Worm (Caenorhabditis elegans) whole organism, late embryonic: ENCODE measurements around the gene unc-132.

Experiments
- ahr-1 ChIP-seq: sonication (generic microtip); optimal IDR thresholded peaks from 2 replicates; lab custom pipeline; 2016; ENCODE audit warnings: missing genetic modification characterization, missing compliant biosample characterization
- ceh-14 ChIP-seq: sonication (generic microtip); optimal IDR thresholded peaks from 2 replicates; lab custom pipeline; 2016; ENCODE audit warnings: missing genotype, missing genetic modification characterization, missing compliant biosample characterization
- ceh-18 ChIP-seq: sonication (generic microtip); optimal IDR thresholded peaks from 2 replicates; lab custom pipeline; 2016; ENCODE audit warnings: missing genetic modification characterization, missing compliant biosample characterization
- ceh-24 ChIP-seq: sonication (generic microtip); optimal IDR thresholded peaks from 2 replicates; lab custom pipeline; 2016; ENCODE audit warnings: mild to moderate bottlenecking, missing genetic modification characterization, missing compliant biosample characterization
- ceh-31 ChIP-seq: sonication (generic microtip); optimal IDR thresholded peaks from 2 replicates; lab custom pipeline; 2016; ENCODE audit warnings: missing genetic modification characterization, missing compliant biosample characterization
- ceh-34 ChIP-seq: sonication (generic microtip); optimal IDR thresholded peaks from 2 replicates; lab custom pipeline; 2016; ENCODE audit warnings: mild to moderate bottlenecking, missing genetic modification characterization, missing compliant biosample characterization
- che-1 ChIP-seq: sonication (generic microtip); optimal IDR thresholded peaks from 2 replicates; lab custom pipeline; 2016; ENCODE audit warnings: mild to moderate bottlenecking, missing genetic modification characterization, missing compliant biosample characterization
- elt-2 ChIP-seq: sonication (generic microtip); optimal IDR thresholded peaks from 2 replicates; lab custom pipeline; 2016; ENCODE audit warnings: missing genetic modification reagents, missing genetic modification characterization, missing compliant biosample characterization
- fax-1 ChIP-seq: sonication (generic microtip); optimal IDR thresholded peaks from 2 replicates; lab custom pipeline; 2016; ENCODE audit warnings: missing genotype, missing genetic modification characterization, missing compliant biosample characterization
- fkh-6 ChIP-seq: sonication (generic microtip); optimal IDR thresholded peaks from 2 replicates; lab custom pipeline; 2016; ENCODE audit warnings: missing genetic modification characterization, missing compliant biosample characterization
- hlh-15 ChIP-seq: sonication (generic microtip); optimal IDR thresholded peaks from 2 replicates; lab custom pipeline; 2016; ENCODE audit warnings: missing genetic modification characterization, missing compliant biosample characterization
- hlh-30 ChIP-seq: sonication (generic microtip); optimal IDR thresholded peaks from 2 replicates; lab custom pipeline; 2017; ENCODE audit warnings: antibody characterized with exemption, missing genetic modification characterization, missing compliant biosample characterization; ENCODE audit not compliant: insufficient read depth
- lin-11 ChIP-seq: fragments of 200-800 bp; sonication (Bioruptor generic); optimal IDR thresholded peaks from 2 replicates; lab custom pipeline; 2018; ENCODE audit warnings: mild to moderate bottlenecking, missing genetic modification characterization, missing compliant biosample characterization
- madf-2 ChIP-seq: sonication (generic microtip); optimal IDR thresholded peaks from 2 replicates; lab custom pipeline; 2017; ENCODE audit warnings: missing genetic modification characterization, missing compliant biosample characterization
- nfya-1 ChIP-seq: sonication (generic microtip); optimal IDR thresholded peaks from 2 replicates; lab custom pipeline; 2017; ENCODE audit warnings: missing genetic modification characterization, mild to moderate bottlenecking, missing compliant biosample characterization, antibody characterized with exemption, moderate library complexity
- nhr-11 ChIP-seq: fragments of 150-350 bp; optimal IDR thresholded peaks from 2 replicates; lab custom pipeline; 2014; ENCODE audit warnings: missing biosample characterization, missing genetic modification characterization
- nhr-232 ChIP-seq: sonication (generic microtip); optimal IDR thresholded peaks from 2 replicates; lab custom pipeline; 2016; ENCODE audit warnings: missing genetic modification characterization, missing compliant biosample characterization
- npax-4 ChIP-seq: sonication (generic microtip); optimal IDR thresholded peaks from 2 replicates; lab custom pipeline; 2016; ENCODE audit warnings: missing genetic modification characterization, missing compliant biosample characterization
- odd-2 ChIP-seq: sonication (generic microtip); optimal IDR thresholded peaks from 2 replicates; lab custom pipeline; 2017; ENCODE audit warnings: antibody characterized with exemption, mild to moderate bottlenecking, missing genetic modification characterization, missing compliant biosample characterization
- pag-3 ChIP-seq: sonication (generic microtip); optimal IDR thresholded peaks from 2 replicates; lab custom pipeline; 2016; ENCODE audit warnings: missing compliant biosample characterization, missing genetic modification characterization, borderline replicate concordance
- pat-9 ChIP-seq: fragments of 200-800 bp; sonication (Bioruptor generic); optimal IDR thresholded peaks from 2 replicates; lab custom pipeline; 2018; ENCODE audit warnings: mild to moderate bottlenecking, missing genetic modification characterization, moderate library complexity, missing compliant biosample characterization
- pqm-1 ChIP-seq: sonication (generic microtip); optimal IDR thresholded peaks from 2 replicates; lab custom pipeline; 2016; ENCODE audit warnings: missing genetic modification characterization, missing compliant biosample characterization
- pros-1 ChIP-seq: fragments of 150-350 bp; optimal IDR thresholded peaks from 2 replicates; lab custom pipeline; 2014; ENCODE audit warnings: missing biosample characterization, missing genetic modification reagents, missing genetic modification characterization
- ref-2 ChIP-seq: sonication (generic microtip); optimal IDR thresholded peaks from 2 replicates; lab custom pipeline; 2016; ENCODE audit warnings: missing genetic modification characterization, missing compliant biosample characterization
- rnt-1 ChIP-seq: sonication (generic microtip); optimal IDR thresholded peaks from 2 replicates; lab custom pipeline; 2016; ENCODE audit warnings: missing genetic modification characterization, missing compliant biosample characterization
- sox-2 ChIP-seq: fragments of 200-800 bp; sonication (Bioruptor generic); IDR thresholded peaks from 2 replicates; pipeline ENCODE4 v1.3.6; 2022; ENCODE audit warnings: missing genetic modification reagents, missing genetic modification characterization, missing compliant biosample characterization
- sox-4 ChIP-seq: sonication (generic microtip); optimal IDR thresholded peaks from 2 replicates; lab custom pipeline; 2017; ENCODE audit warnings: mild to moderate bottlenecking, missing genetic modification characterization, inconsistent platforms, missing compliant biosample characterization
- syd-9 ChIP-seq: sonication (generic microtip); optimal IDR thresholded peaks from 2 replicates; lab custom pipeline; 2016; ENCODE audit warnings: mild to moderate bottlenecking, missing genetic modification characterization, moderate library complexity, missing compliant biosample characterization
- tbx-7 ChIP-seq: sonication (generic microtip); optimal IDR thresholded peaks from 2 replicates; lab custom pipeline; 2016; ENCODE audit warnings: missing genotype, missing genetic modification characterization, missing compliant biosample characterization
- ttx-3 ChIP-seq: sonication (generic microtip); optimal IDR thresholded peaks from 2 replicates; lab custom pipeline; 2016; ENCODE audit warnings: missing genetic modification reagents, missing genetic modification characterization, missing compliant biosample characterization
- unc-3 ChIP-seq, 2 experiments: fragments of 200-800 bp in 1 of 2; sonication (Bioruptor generic) in 1 of 2; sonication (generic microtip) in 1 of 2; conservative IDR thresholded peaks in 1 of 2; optimal IDR thresholded peaks in 1 of 2; 2 replicates each; pipeline versions ENCODE4 v1.3.6 to Lab custom; 2016 to 2022; ENCODE audit warnings: missing compliant biosample characterization in 2 of 2, missing genetic modification characterization in 2 of 2, missing genetic modification reagents in 1 of 2
- unc-42 ChIP-seq: sonication (generic microtip); optimal IDR thresholded peaks from 2 replicates; lab custom pipeline; 2016; ENCODE audit warnings: missing genotype, missing genetic modification characterization, missing compliant biosample characterization
- unc-55 ChIP-seq: sonication (generic microtip); optimal IDR thresholded peaks from 2 replicates; lab custom pipeline; 2017; ENCODE audit warnings: missing biosample characterization, missing genetic modification reagents, missing genetic modification characterization

Gene unc-132

ce11 chrV:3649473-3649872 is 37.4 kb upstream of the unc-132 start, which contains the start of gene str-114 (continued):
- TF ChIP-seq odd-2 (tag; lab: Kevin White, UChicago): no peak

ce11 chrV:3659472-3659871 is 27.4 kb upstream of the unc-132 start, which contains the start of gene acr-23:
TSS of gene acr-23 (minus strand) at chrV:3659572.
- TF ChIP-seq ref-2 (tag; lab: Kevin White, UChicago) (no peak), unc-42 (tag; lab: Kevin White, UChicago) (no peak), sox-4 (tag; lab: Kevin White, UChicago) (no peak), fkh-6 (tag; lab: Kevin White, UChicago) (no peak), unc-3 (GFP tag; conservative IDR thresholded peaks at IDR 0.05; lab: Robert Waterston, UW) (no peak), unc-3 (tag; optimal IDR thresholded peaks at IDR 0.05; lab: Kevin White, UChicago) (no peak), odd-2 (tag; lab: Kevin White, UChicago) (no peak)

- TF ChIP-seq sox-2 (GFP tag; lab: Robert Waterston, UW): no peak
- no peak for TF ChIP-seq ceh-14 (tag; lab: Kevin White, UChicago)
- TF ChIP-seq nhr-232: no peak
- no peak for TF ChIP-seq fax-1 (tag; lab: Kevin White, UChicago)
- TF ChIP-seq pag-3: no peak
- no peak for TF ChIP-seq pqm-1 (tag; lab: Kevin White, UChicago)
- no peak for TF ChIP-seq rnt-1 (tag; lab: Kevin White, UChicago)
- TF ChIP-seq syd-9 (tag; lab: Kevin White, UChicago): no peak
- TF ChIP-seq madf-2: no peak
- no peak for TF ChIP-seq lin-11 (tag; lab: Kevin White, UChicago)
- no peak for TF ChIP-seq tbx-7 (tag; lab: Kevin White, UChicago)
- no peak for TF ChIP-seq elt-2
- no peak for TF ChIP-seq unc-55 (GFP tag; lab: Kevin White, UChicago)
- no peak for TF ChIP-seq nfya-1
- no peak for TF ChIP-seq ahr-1 (tag; lab: Kevin White, UChicago)
- no peak for TF ChIP-seq nhr-11 (tag; lab: Kevin White, UChicago)
- no peak for TF ChIP-seq che-1 (tag; lab: Kevin White, UChicago)
- TF ChIP-seq ttx-3 (tag; lab: Kevin White, UChicago): no peak
- TF ChIP-seq, all 69 proteins: peak for 0
Measured at ce11 chrV:3666887-3667286, 20.0 kb upstream of the unc-132 start, which contains the start of gene str-113. TSS of gene str-113 (minus strand) at chrV:3666987.

ce11 chrV:3668464-3668863 is 18.4 kb upstream of the unc-132 start, which contains the start of gene Y39H10B.2:
TSS of gene Y39H10B.2 (plus strand) at chrV:3668764.
- no peak for TF ChIP-seq fkh-6 (tag; lab: Kevin White, UChicago)
- TF ChIP-seq ceh-24: no peak
- no peak for TF ChIP-seq pag-3
- TF ChIP-seq npax-4 (tag; lab: Kevin White, UChicago): no peak
- TF ChIP-seq ceh-34 (tag; lab: Kevin White, UChicago): no peak
- no peak for TF ChIP-seq hlh-30 (tag; lab: Kevin White, UChicago)
- TF ChIP-seq syd-9 (tag; lab: Kevin White, UChicago): no peak
- no peak for TF ChIP-seq tbx-7 (tag; lab: Kevin White, UChicago)
- no peak for TF ChIP-seq ceh-18 (tag; lab: Kevin White, UChicago)
- no peak for TF ChIP-seq pat-9 (tag; lab: Kevin White, UChicago)
- TF ChIP-seq pros-1 (tag; lab: Kevin White, UChicago): no peak
- TF ChIP-seq hlh-15 (tag; lab: Kevin White, UChicago): no peak

- TF ChIP-seq pqm-1 (tag; lab: Kevin White, UChicago) (no peak), ceh-31 (tag; lab: Kevin White, UChicago) (no peak)
Measured at ce11 chrV:3670499-3670898, 16.4 kb upstream of the unc-132 start, which contains the start of gene Y39H10B.3. TSS of gene Y39H10B.3 (plus strand) at chrV:3670799.
